Worm (Caenorhabditis elegans): ENCODE results near the gene F48C5.2.
A peak's percentile ranks its signal among the peaks of the same experiment; 100 is the strongest.

The F48C5.2 gene

DNA sequence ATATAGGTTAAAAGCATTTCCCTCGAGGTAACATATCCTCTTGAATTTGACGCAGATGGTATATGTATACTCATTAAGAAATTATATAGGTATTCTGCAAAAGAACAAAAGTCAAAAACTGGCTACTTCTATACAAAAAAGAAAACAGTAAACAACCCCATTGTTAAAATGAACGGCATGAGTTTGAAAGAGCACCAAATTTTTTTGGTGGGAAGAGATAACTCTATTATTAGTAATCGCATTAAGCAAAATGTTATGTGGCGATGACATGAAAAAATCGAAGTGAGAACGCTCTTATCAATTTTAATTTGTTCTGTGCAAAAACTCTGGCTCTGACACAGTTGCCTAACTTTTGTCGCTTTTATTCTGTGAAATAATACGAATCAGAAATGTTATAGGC, 35.5 kb downstream of the F48C5.2 start, which contains the start of gene F46C3.2:
Gene F46C3.2, minus strand, starts transcription at position 101 of the 400 bp plus-strand sequence.
- TF ChIP-seq hlh-11 (tag; optimal IDR thresholded peaks at IDR 0.05), result no peak
- no peak for TF ChIP-seq tag-97 (GFP tag; IDR thresholded peaks at IDR 0.05)
- no peak for TF ChIP-seq fos-1 (tag; optimal IDR thresholded peaks at IDR 0.05)
- TF ChIP-seq ceh-44 (GFP tag; IDR thresholded peaks at IDR 0.05), result no peak
- TF ChIP-seq unc-62 (GFP tag; optimal IDR thresholded peaks at IDR 0.05 in 1 of 2), result no peak
- TF ChIP-seq unc-62 (tag; optimal IDR thresholded peaks at IDR 0.05), result no peak
- TF ChIP-seq Y105C5A.15 (GFP tag; IDR thresholded peaks at IDR 0.05), result no peak
- no peak for TF ChIP-seq mxl-2 (GFP tag; conservative IDR thresholded peaks at IDR 0.05)
- no peak for TF ChIP-seq sdz-12 (GFP tag; optimal IDR thresholded peaks at IDR 0.05)
- no peak for TF ChIP-seq daf-16 (GFP tag; optimal IDR thresholded peaks at IDR 0.05)
- TF ChIP-seq daf-16 (tag; optimal IDR thresholded peaks at IDR 0.05), result peak; percentile 35
- TF ChIP-seq hmg-1.1 (GFP tag; IDR thresholded peaks at IDR 0.05), result no peak
- no peak for TF ChIP-seq ctbp-1 (GFP tag; IDR thresholded peaks at IDR 0.05)
- no peak for TF ChIP-seq ceh-28 (tag; optimal IDR thresholded peaks at IDR 0.05)
- TF ChIP-seq pqm-1 (tag; optimal IDR thresholded peaks at IDR 0.05), result peak; percentile 40
- TF ChIP-seq nhr-28 (tag; optimal IDR thresholded peaks at IDR 0.05), result peak; percentile 16
- TF ChIP-seq mdt-29 (GFP tag; IDR thresholded peaks at IDR 0.05), result no peak

DNA sequence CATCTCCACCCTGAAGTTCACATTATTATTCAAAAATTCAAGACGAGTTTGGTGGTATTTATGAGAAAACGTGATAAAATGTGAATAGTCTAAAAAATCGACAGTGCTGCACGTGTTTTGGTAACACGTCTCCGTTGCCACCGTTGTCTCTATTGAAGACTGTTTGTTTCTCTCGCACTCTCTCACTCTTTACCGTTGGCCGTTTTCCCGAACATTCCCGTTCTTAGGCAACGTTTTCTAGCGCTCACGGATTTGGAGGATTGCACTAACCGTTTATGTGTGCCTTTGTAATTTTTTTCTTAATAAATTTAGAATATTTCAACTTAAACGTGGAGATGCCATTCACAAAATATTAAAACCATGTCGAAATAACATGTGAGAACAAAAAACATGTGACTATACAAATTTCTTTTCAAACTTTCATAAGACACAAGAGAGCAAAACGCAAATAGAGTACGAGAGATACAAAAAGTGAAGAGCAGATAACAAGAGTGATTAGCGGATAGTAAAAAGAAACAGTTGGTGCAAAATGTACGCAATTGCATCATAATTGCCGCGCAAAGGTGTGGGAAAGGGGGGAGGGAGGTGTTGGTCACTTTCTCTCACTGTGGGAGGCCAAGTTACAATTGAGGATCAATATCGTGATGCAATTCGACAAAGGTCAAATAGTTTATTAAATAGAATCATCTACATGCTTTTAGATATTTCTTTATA, 39.1 kb downstream of the F48C5.2 start, which contains the start of gene pek-1:
Gene pek-1, minus strand, starts transcription at position 51 of the 714 bp plus-strand sequence.
- TF ChIP-seq hmg-1.1 (GFP tag; IDR thresholded peaks at IDR 0.05) (0 out of 2 replicates have a peak, but pooled peaks have one; percentile 11), dmd-9 (GFP tag; IDR thresholded peaks at IDR 0.05) (no peak), jun-1 (tag; optimal IDR thresholded peaks at IDR 0.05) (no peak), lsy-2 (tag; optimal IDR thresholded peaks at IDR 0.05) (peak in 1 of 2 experiments; percentile 46), F26F4.8 (GFP tag; conservative IDR thresholded peaks at IDR 0.05) (no peak), hif-1 (tag; optimal IDR thresholded peaks at IDR 0.05) (peak in 1 of 2 experiments; percentile 86), arid-1 (GFP tag; conservative IDR thresholded peaks at IDR 0.05) (0 out of 2 replicates have a peak, but pooled peaks have one; percentile 16), nhr-10 (tag; optimal IDR thresholded peaks at IDR 0.05) (no peak), lin-1 (GFP tag; IDR thresholded peaks at IDR 0.05) (peak; percentile 40; the same call in 1 of the 2 replicates), nhr-11 (tag; optimal IDR thresholded peaks at IDR 0.05) (peak; percentile 27), unc-62 (GFP tag; optimal IDR thresholded peaks at IDR 0.05 in 1 of 2) (no peak), unc-62 (tag; optimal IDR thresholded peaks at IDR 0.05) (no peak), snpc-1.2 (GFP tag; IDR thresholded peaks at IDR 0.05) (no peak), spr-1 (tag; optimal IDR thresholded peaks at IDR 0.05) (no peak), fos-1 (tag; optimal IDR thresholded peaks at IDR 0.05) (no peak), mdl-1 (tag; optimal IDR thresholded peaks at IDR 0.05) (peak; percentile 60 to 94), unc-130 (GFP tag; optimal IDR thresholded peaks at IDR 0.05) (no peak), hlh-30 (tag; optimal IDR thresholded peaks at IDR 0.05; ENCODE audit: insufficient read depth) (peak; percentile 80), gei-8 (GFP tag; optimal IDR thresholded peaks at IDR 0.05) (no peak), nhr-25 (tag; optimal IDR thresholded peaks at IDR 0.05; ENCODE audit: borderline replicate concordance, insufficient read depth) (peak; percentile 39), nhr-48 (tag; optimal IDR thresholded peaks at IDR 0.05) (peak; percentile 47), ztf-7 (tag; optimal IDR thresholded peaks at IDR 0.05) (peak; percentile 9), hlh-11 (tag; optimal IDR thresholded peaks at IDR 0.05) (peak; percentile 60), dve-1 (tag; optimal IDR thresholded peaks at IDR 0.05; ENCODE audit: insufficient read depth) (peak; percentile 60), ama-1 (optimal IDR thresholded peaks at IDR 0.05) (no peak), daf-16 (GFP tag; optimal IDR thresholded peaks at IDR 0.05) (peak in 1 of 2 experiments; percentile 31), daf-16 (tag; optimal IDR thresholded peaks at IDR 0.05) (peak; percentile 55), mdt-29 (GFP tag; IDR thresholded peaks at IDR 0.05) (peak; percentile 77), aha-1 (tag) (peak; percentile 84), mep-1 (tag; optimal IDR thresholded peaks at IDR 0.05) (peak; percentile 52), dmd-6 (GFP tag; IDR thresholded peaks at IDR 0.05) (peak; percentile 50), Y105C5A.15 (GFP tag; IDR thresholded peaks at IDR 0.05) (no peak), mes-2 (tag; optimal IDR thresholded peaks at IDR 0.05; ENCODE audit: poor library complexity, severe bottlenecking) (peak; percentile 33), T20F7.1 (GFP tag; optimal IDR thresholded peaks at IDR 0.05) (peak; percentile 4), mxl-3 (GFP tag; optimal IDR thresholded peaks at IDR 0.05) (peak; percentile 89), madf-5 (GFP tag; IDR thresholded peaks at IDR 0.05) (no peak), dpl-1 (GFP tag; optimal IDR thresholded peaks at IDR 0.05) (peak; percentile 7), ceh-28 (tag; optimal IDR thresholded peaks at IDR 0.05) (no peak), madf-9 (GFP tag; conservative IDR thresholded peaks at IDR 0.05) (no peak)

Measured in whole organism, L4 larva.